Worm (Caenorhabditis elegans) whole organism, L4 larva: ENCODE results near the gene F08D12.4.

Experiments
- attf-4 ChIP-seq: sonication (generic microtip); optimal IDR thresholded peaks from 3 replicates; lab custom pipeline; 2017; ENCODE audit warnings: missing biosample characterization, missing genetic modification characterization
- ceh-20 ChIP-seq: fragments of 200-800 bp; sonication (Bioruptor generic); IDR thresholded peaks from 2 replicates; pipeline ENCODE4 v1.3.6; 2022; ENCODE audit warnings: missing genetic modification reagents, missing genetic modification characterization, missing compliant biosample characterization
- ceh-82 ChIP-seq: sonication (generic microtip); optimal IDR thresholded peaks from 2 replicates; lab custom pipeline; 2017; ENCODE audit warnings: missing biosample characterization, missing genetic modification characterization
- dmd-8 ChIP-seq: fragments of 200-800 bp; sonication (Bioruptor generic); IDR thresholded peaks from 2 replicates; pipeline ENCODE4 v1.3.6; 2022; ENCODE audit warnings: missing genetic modification characterization, missing compliant biosample characterization
- mep-1 ChIP-seq: fragments of 150-350 bp; sonication (generic microtip); optimal IDR thresholded peaks from 3 replicates; lab custom pipeline; 2014; ENCODE audit warnings: missing biosample characterization, missing genetic modification characterization
- nhr-6 ChIP-seq: fragments of 150-350 bp; optimal IDR thresholded peaks from 2 replicates; lab custom pipeline; 2014; ENCODE audit warnings: missing biosample characterization, missing genetic modification characterization
- pha-4 ChIP-seq, 2 experiments: fragments of 150-350 bp in 1 of 2; fragments of 200-800 bp in 1 of 2; sonication (Bioruptor generic) in 1 of 2; IDR thresholded peaks in 1 of 2; optimal IDR thresholded peaks in 1 of 2; 2 replicates each; pipeline versions ENCODE4 v1.3.6 to Lab custom; 2014 to 2022; ENCODE audit warnings: missing genetic modification characterization in 2 of 2, missing genetic modification reagents in 2 of 2, missing biosample characterization in 1 of 2, missing compliant biosample characterization in 1 of 2
- unc-39 ChIP-seq: sonication (generic microtip); optimal IDR thresholded peaks from 2 replicates; lab custom pipeline; 2017; ENCODE audit warnings: missing biosample characterization, missing genetic modification characterization
- unc-62 ChIP-seq, 3 experiments: fragments of 150-350 bp in 1 of 3; sonication (generic microtip); optimal IDR thresholded peaks in 2 of 3; peaks in 1 of 3; 1 replicate in 1 of 3; 2 replicates in 2 of 3; lab custom pipeline; 2014 to 2017; ENCODE audit warnings: missing biosample characterization in 3 of 3, missing genetic modification characterization in 3 of 3, missing genetic modification reagents in 3 of 3, missing genotype in 1 of 3
- zag-1 ChIP-seq: fragments of 150-350 bp; optimal IDR thresholded peaks from 2 replicates; lab custom pipeline; 2014; ENCODE audit warnings: missing biosample characterization, missing genetic modification characterization
- ztf-7 ChIP-seq: fragments of 150-350 bp; optimal IDR thresholded peaks from 2 replicates; lab custom pipeline; 2014; ENCODE audit warnings: missing biosample characterization, missing genetic modification characterization

- TF ChIP-seq nhr-6 (tag; lab: Kevin White, UChicago): no peak
- no peak for TF ChIP-seq unc-62 (GFP tag; optimal IDR thresholded peaks at IDR 0.05 in 1 of 2; lab: Kevin White, UChicago)
- no peak for TF ChIP-seq unc-62 (tag; optimal IDR thresholded peaks at IDR 0.05; lab: Kevin White, UChicago)
- no peak for TF ChIP-seq zag-1
- TF ChIP-seq dmd-8 (GFP tag; lab: Robert Waterston, UW): no peak
- no peak for TF ChIP-seq ztf-7 (tag; lab: Kevin White, UChicago)
- TF ChIP-seq ceh-82: no peak
- TF ChIP-seq attf-4: no peak
- TF ChIP-seq mep-1: no peak
- TF ChIP-seq ceh-20 (GFP tag; lab: Robert Waterston, UW): no peak
- TF ChIP-seq unc-39 (tag; lab: Kevin White, UChicago): no peak
- 0 out of 2 replicates have a peak, but pooled peaks have one; percentile 52 for TF ChIP-seq pha-4 (GFP tag; IDR thresholded peaks at IDR 0.05; lab: Robert Waterston, UW)
- TF ChIP-seq pha-4 (tag; optimal IDR thresholded peaks at IDR 0.05; lab: Kevin White, UChicago): no peak
These were observed 27.0 kb downstream of the F08D12.4 start for ce11 chrII:2804949-2805348.
